Fruit fly (Drosophila melanogaster): ENCODE results near the gene Las.

Las gene

DNA sequence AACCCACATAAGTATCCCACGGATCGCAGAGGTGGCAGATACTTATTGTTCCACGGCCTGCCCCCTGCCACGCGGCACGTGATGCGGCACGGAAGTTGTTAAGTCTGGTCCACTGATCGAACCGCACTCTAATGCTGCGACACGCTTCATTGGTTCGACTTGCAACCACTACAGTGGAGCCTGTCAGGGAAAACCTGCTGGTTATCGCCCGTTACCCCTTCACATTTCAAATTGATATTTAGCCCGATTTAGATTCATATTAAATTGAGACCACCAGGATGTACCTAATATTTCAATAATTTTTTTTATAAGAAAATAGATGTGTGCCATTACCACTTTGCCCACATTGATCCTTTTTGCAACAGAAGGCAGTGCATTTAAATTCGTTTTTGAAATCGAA, 15.2 kb upstream of the Las start (continued):
- peak; percentile 48 for TF ChIP-seq D19A (tag; optimal IDR thresholded peaks at IDR 0.05)
- TF ChIP-seq HmgZ (tag; optimal IDR thresholded peaks at IDR 0.05) = no peak
- no peak for TF ChIP-seq CG17385 (GFP tag; optimal IDR thresholded peaks at IDR 0.05)
- no peak for TF ChIP-seq CG3281 (GFP tag; optimal IDR thresholded peaks at IDR 0.05)
- peak; percentile 37 for TF ChIP-seq CG9727 (GFP tag; optimal IDR thresholded peaks at IDR 0.05)
- no peak for TF ChIP-seq HHEX (GFP tag; optimal IDR thresholded peaks at IDR 0.05)
- TF ChIP-seq sc (optimal IDR thresholded peaks at IDR 0.05) = no peak
- TF ChIP-seq sc (GFP tag; optimal IDR thresholded peaks at IDR 0.05) = no peak
- TF ChIP-seq CG6175 (GFP tag; IDR thresholded peaks at IDR 0.05) = no peak
- TF ChIP-seq zf30C (GFP tag; optimal IDR thresholded peaks at IDR 0.05) = no peak
- peak; percentile 13 for TF ChIP-seq trem (tag; optimal IDR thresholded peaks at IDR 0.05)
- peak; percentile 32 for TF ChIP-seq CG15696 (tag; optimal IDR thresholded peaks at IDR 0.05)
- no peak for TF ChIP-seq CG1529 (GFP tag; optimal IDR thresholded peaks at IDR 0.05)
- TF ChIP-seq CG33557 (GFP tag; optimal IDR thresholded peaks at IDR 0.05) = no peak
- no peak for TF ChIP-seq jigr1 (GFP tag; IDR thresholded peaks at IDR 0.05)
- TF ChIP-seq CG12744 (GFP tag; optimal IDR thresholded peaks at IDR 0.05) = no peak
- TF ChIP-seq CG15269 (tag; optimal IDR thresholded peaks at IDR 0.05) = no peak
- TF ChIP-seq ERR (GFP tag; optimal IDR thresholded peaks at IDR 0.05) = no peak
- TF ChIP-seq CG7556 (GFP tag; optimal IDR thresholded peaks at IDR 0.05) = no peak
- no peak for TF ChIP-seq ftz-f1 (GFP tag; optimal IDR thresholded peaks at IDR 0.05)
- TF ChIP-seq Drgx (GFP tag; IDR thresholded peaks at IDR 0.05) = peak; percentile 48; the same call in 1 of the 2 replicates
- TF ChIP-seq Fer3 (tag; optimal IDR thresholded peaks at IDR 0.05) = no peak
- no peak for TF ChIP-seq hkb (optimal IDR thresholded peaks at IDR 0.05)
- no peak for TF ChIP-seq hkb (GFP tag; IDR thresholded peaks at IDR 0.05)
- TF ChIP-seq CG12155 (GFP tag; optimal IDR thresholded peaks at IDR 0.05) = no peak
- no peak for TF ChIP-seq lov (optimal IDR thresholded peaks at IDR 0.05)
- TF ChIP-seq lov (GFP tag; IDR thresholded peaks at IDR 0.05) = 0 out of 3 replicates have a peak, but pooled peaks have one; percentile 8
- no peak for TF ChIP-seq sens-2 (GFP tag; IDR thresholded peaks at IDR 0.05)
- TF ChIP-seq CG7839 (tag; optimal IDR thresholded peaks at IDR 0.05) = peak; percentile 32
- TF ChIP-seq CG30403 (GFP tag; optimal IDR thresholded peaks at IDR 0.05) = peak; percentile 37
- no peak for TF ChIP-seq HLH3B (GFP tag; IDR thresholded peaks at IDR 0.05)
- TF ChIP-seq Dad (GFP tag; optimal IDR thresholded peaks at IDR 0.05) = no peak
- no peak for TF ChIP-seq cwo (GFP tag; optimal IDR thresholded peaks at IDR 0.05)
- TF ChIP-seq vvl (GFP tag; IDR thresholded peaks at IDR 0.05) = peak; percentile 38; the same call in 1 of the 2 replicates
- TF ChIP-seq sim (GFP tag; IDR thresholded peaks at IDR 0.05) = 0 out of 2 replicates have a peak, but pooled peaks have one; percentile 17
- TF ChIP-seq CG31365 (tag; optimal IDR thresholded peaks at IDR 0.05) = no peak
- peak; percentile 55 for TF ChIP-seq gem (tag; optimal IDR thresholded peaks at IDR 0.05)
- no peak for TF ChIP-seq dysf (GFP tag; IDR thresholded peaks at IDR 0.05)
- TF ChIP-seq CG9609 (GFP tag; optimal IDR thresholded peaks at IDR 0.05) = no peak
- TF ChIP-seq CG4424 (GFP tag; optimal IDR thresholded peaks at IDR 0.05) = peak; percentile 25
- no peak for TF ChIP-seq D (optimal IDR thresholded peaks at IDR 0.05)
- TF ChIP-seq D (GFP tag; optimal IDR thresholded peaks at IDR 0.05) = no peak
- peak; percentile 44 for TF ChIP-seq Blimp-1 (GFP tag; optimal IDR thresholded peaks at IDR 0.05)
- no peak for TF ChIP-seq CG10431 (GFP tag; optimal IDR thresholded peaks at IDR 0.05)
- TF ChIP-seq fd102C (GFP tag; optimal IDR thresholded peaks at IDR 0.05) = no peak
- peak; percentile 10 for TF ChIP-seq CG10267 (tag; optimal IDR thresholded peaks at IDR 0.05)
- no peak for TF ChIP-seq pb (GFP tag; optimal IDR thresholded peaks at IDR 0.05)
- TF ChIP-seq dmrt99B (tag; optimal IDR thresholded peaks at IDR 0.05) = peak; percentile 50
- peak; percentile 25 for TF ChIP-seq Oli (tag; optimal IDR thresholded peaks at IDR 0.05)
- no peak for TF ChIP-seq CG15073 (GFP tag; optimal IDR thresholded peaks at IDR 0.05)
- no peak for TF ChIP-seq CG31441 (GFP tag; IDR thresholded peaks at IDR 0.05)
- 0 out of 2 replicates have a peak, but pooled peaks have one; percentile 22 for TF ChIP-seq CG32772 (GFP tag; IDR thresholded peaks at IDR 0.05)
- TF ChIP-seq Gsc (GFP tag; IDR thresholded peaks at IDR 0.05) = no peak

Measured in whole organism, embryonic.